Fruit fly (Drosophila melanogaster): ENCODE results near the gene ko.
A peak's percentile ranks its signal among the peaks of the same experiment; 100 is the strongest.

DNA sequence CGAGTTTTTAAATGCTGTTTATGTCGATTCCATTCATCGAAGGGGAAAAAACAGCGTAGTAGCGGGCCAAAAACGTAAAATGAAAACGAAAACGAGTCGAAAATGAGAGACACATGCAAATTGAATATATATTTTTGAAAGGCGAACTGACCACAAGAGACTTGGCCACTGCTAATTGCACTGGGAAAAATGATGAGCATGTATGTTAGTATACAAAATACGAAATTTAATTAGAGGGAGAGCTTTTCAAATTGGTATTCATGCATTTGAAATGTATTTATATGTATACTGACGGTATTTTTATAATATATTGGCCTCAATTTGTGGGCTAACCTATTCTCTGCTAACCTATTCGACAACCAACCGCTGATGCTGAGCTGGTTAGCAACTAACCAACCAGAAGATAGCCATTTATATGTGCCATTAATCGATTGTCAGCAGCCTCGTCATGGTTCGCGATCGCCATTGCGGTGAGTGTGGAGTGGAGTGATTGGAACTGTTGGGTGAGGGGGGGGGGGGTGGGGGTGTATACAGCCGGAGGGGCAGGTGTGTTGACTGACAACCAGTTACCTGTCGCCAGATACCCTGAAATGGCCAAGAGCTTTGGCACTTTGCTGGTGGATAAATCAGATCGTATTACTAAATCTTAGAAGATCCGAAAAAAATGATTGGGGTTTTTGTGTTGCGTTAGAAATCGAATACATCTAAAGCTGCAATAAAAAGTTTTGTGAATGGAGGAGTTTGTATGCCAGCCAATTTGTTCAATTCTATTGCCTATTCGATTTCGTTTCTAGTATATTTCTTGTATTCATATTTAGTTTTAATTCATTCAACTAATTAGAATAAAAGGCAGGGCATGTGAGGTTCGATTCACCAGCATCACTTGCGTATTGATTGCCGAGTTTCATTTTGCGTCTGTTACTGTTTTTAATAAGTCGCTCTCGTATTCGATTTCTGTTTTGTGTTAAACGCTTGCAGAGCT lies 88.7 kb downstream of the ko start:
- peak; percentile 28 for TF ChIP-seq Lpt (GFP tag; optimal IDR thresholded peaks at IDR 0.05)
- TF ChIP-seq Hr39 (GFP tag; optimal IDR thresholded peaks at IDR 0.05) = peak; percentile 46
- no peak; the same call in none of the 2 replicates for TF ChIP-seq CG11294 (GFP tag; IDR thresholded peaks at IDR 0.05)
- TF ChIP-seq salr (GFP tag; optimal IDR thresholded peaks at IDR 0.05) = peak in 1 of 2 experiments; percentile 35
- TF ChIP-seq esn (GFP tag; optimal IDR thresholded peaks at IDR 0.05) = peak; percentile 22
- peak; percentile 78 for TF ChIP-seq Hr4 (GFP tag; optimal IDR thresholded peaks at IDR 0.05)
- no peak for TF ChIP-seq fkh (GFP tag; optimal IDR thresholded peaks at IDR 0.05)
- TF ChIP-seq CG32006 (GFP tag; optimal IDR thresholded peaks at IDR 0.05) = peak; percentile 86
- TF ChIP-seq CG11902 (GFP tag; optimal IDR thresholded peaks at IDR 0.05) = peak; percentile 35
- peak; percentile 31 for TF ChIP-seq Eip75B (GFP tag; optimal IDR thresholded peaks at IDR 0.05)
- peak; percentile 73 for TF ChIP-seq CG6276 (GFP tag; optimal IDR thresholded peaks at IDR 0.05)
